Worm (Caenorhabditis elegans) whole organism, L2 larva: ENCODE data around the gene Y54F10AM.8.

Source experiments
- C34F6.9 ChIP-seq: fragments of 150-350 bp; optimal IDR thresholded peaks from 2 replicates; lab custom pipeline; 2014; ENCODE audit warnings: missing biosample characterization, missing genetic modification characterization
- F13H6.1 ChIP-seq: sonication (generic microtip); optimal IDR thresholded peaks from 2 replicates; lab custom pipeline; 2016; ENCODE audit warnings: missing genetic modification characterization, missing compliant biosample characterization
- Y55F3AM.14 ChIP-seq: fragments of 200-800 bp; sonication (Bioruptor generic); optimal IDR thresholded peaks from 2 replicates; lab custom pipeline; 2018; ENCODE audit warnings: mild to moderate bottlenecking, missing genetic modification characterization, missing compliant biosample characterization
- alr-1 ChIP-seq: fragments of 150-350 bp; optimal IDR thresholded peaks from 2 replicates; lab custom pipeline; 2014; ENCODE audit warnings: missing biosample characterization, missing genetic modification characterization
- aly-2 ChIP-seq: fragments of 150-350 bp; optimal IDR thresholded peaks from 2 replicates; lab custom pipeline; 2014; ENCODE audit warnings: missing biosample characterization, missing genetic modification characterization
- ama-1 ChIP-seq: fragments of 150-350 bp; optimal IDR thresholded peaks from 2 replicates; lab custom pipeline; 2018; ENCODE audit warnings: inconsistent platforms
- blmp-1 ChIP-seq: sonication (generic microtip); optimal IDR thresholded peaks from 2 replicates; lab custom pipeline; 2017; ENCODE audit warnings: missing genetic modification characterization, mild to moderate bottlenecking, missing compliant biosample characterization, antibody characterized with exemption, moderate library complexity; ENCODE audit not compliant: insufficient read depth
- ceh-82 ChIP-seq: fragments of 150-350 bp; optimal IDR thresholded peaks from 2 replicates; lab custom pipeline; 2014; ENCODE audit warnings: missing biosample characterization, missing genetic modification characterization
- elt-3 ChIP-seq: sonication (generic microtip); optimal IDR thresholded peaks from 2 replicates; lab custom pipeline; 2017; ENCODE audit warnings: missing biosample characterization, missing genetic modification characterization
- fos-1 ChIP-seq: fragments of 150-350 bp; optimal IDR thresholded peaks from 2 replicates; lab custom pipeline; 2014; ENCODE audit warnings: missing biosample characterization, missing genetic modification characterization
- gmeb-1 ChIP-seq: fragments of 150-350 bp; optimal IDR thresholded peaks from 2 replicates; lab custom pipeline; 2014; ENCODE audit warnings: missing biosample characterization, missing genetic modification characterization
- lin-11 ChIP-seq: fragments of 150-350 bp; sonication (generic microtip); optimal IDR thresholded peaks from 2 replicates; lab custom pipeline; 2014; ENCODE audit warnings: missing biosample characterization, missing genetic modification characterization, inconsistent platforms, mixed read lengths
- lin-13 ChIP-seq: fragments of 150-350 bp; optimal IDR thresholded peaks from 2 replicates; lab custom pipeline; 2014; ENCODE audit warnings: missing biosample characterization, missing genetic modification reagents, missing genetic modification characterization
- lsy-2 ChIP-seq, 2 experiments: fragments of 150-350 bp in 1 of 2; sonication (generic microtip) in 1 of 2; optimal IDR thresholded peaks; 2 replicates each; lab custom pipeline; 2014 to 2017; ENCODE audit warnings: missing biosample characterization in 2 of 2, missing genetic modification characterization in 2 of 2
- mab-5 ChIP-seq: fragments of 150-350 bp; optimal IDR thresholded peaks from 2 replicates; lab custom pipeline; 2014; ENCODE audit warnings: missing biosample characterization, missing genetic modification characterization
- nhr-10 ChIP-seq: sonication (generic microtip); optimal IDR thresholded peaks from 2 replicates; lab custom pipeline; 2017; ENCODE audit warnings: missing biosample characterization, missing genetic modification characterization
- nhr-11 ChIP-seq: fragments of 150-350 bp; optimal IDR thresholded peaks from 2 replicates; lab custom pipeline; 2014; ENCODE audit warnings: missing biosample characterization, missing genetic modification characterization
- nhr-129 ChIP-seq: fragments of 150-350 bp; optimal IDR thresholded peaks from 2 replicates; lab custom pipeline; 2014; ENCODE audit warnings: missing biosample characterization, missing genetic modification characterization
- nhr-21 ChIP-seq: fragments of 150-350 bp; optimal IDR thresholded peaks from 2 replicates; lab custom pipeline; 2014; ENCODE audit warnings: missing biosample characterization, missing genetic modification characterization
- nhr-23 ChIP-seq: fragments of 150-350 bp; optimal IDR thresholded peaks from 2 replicates; lab custom pipeline; 2014; ENCODE audit warnings: missing biosample characterization, missing genetic modification reagents, missing genetic modification characterization
- nhr-237 ChIP-seq: fragments of 150-350 bp; optimal IDR thresholded peaks from 2 replicates; lab custom pipeline; 2014; ENCODE audit warnings: missing biosample characterization, missing genetic modification characterization
- nhr-25 ChIP-seq: fragments of 150-350 bp; sonication (generic microtip); optimal IDR thresholded peaks from 3 replicates; lab custom pipeline; 2014; ENCODE audit warnings: missing biosample characterization, missing genetic modification characterization
- nhr-6 ChIP-seq: fragments of 150-350 bp; optimal IDR thresholded peaks from 2 replicates; lab custom pipeline; 2014; ENCODE audit warnings: missing biosample characterization, missing genetic modification characterization
- peb-1 ChIP-seq: fragments of 150-350 bp; optimal IDR thresholded peaks from 2 replicates; lab custom pipeline; 2014; ENCODE audit warnings: missing biosample characterization, missing genetic modification characterization
- sem-4 ChIP-seq: fragments of 150-350 bp; optimal IDR thresholded peaks from 2 replicates; lab custom pipeline; 2014; ENCODE audit warnings: missing biosample characterization, missing genetic modification reagents, missing genetic modification characterization
- skn-1 ChIP-seq: sonication (generic microtip); optimal IDR thresholded peaks from 2 replicates; lab custom pipeline; 2017; ENCODE audit warnings: missing biosample characterization, missing genetic modification characterization
- sma-3 ChIP-seq: sonication (generic microtip); optimal IDR thresholded peaks from 2 replicates; lab custom pipeline; 2016; ENCODE audit warnings: missing genetic modification reagents, missing genetic modification characterization, missing compliant biosample characterization
- sma-9 ChIP-seq, 2 experiments: fragments of 150-350 bp in 1 of 2; sonication (generic microtip) in 1 of 2; optimal IDR thresholded peaks; 2 replicates each; lab custom pipeline; 2014 to 2016; ENCODE audit warnings: missing genetic modification characterization in 2 of 2, mild to moderate bottlenecking in 1 of 2, missing biosample characterization in 1 of 2, missing compliant biosample characterization in 1 of 2, missing genetic modification reagents in 1 of 2, moderate library complexity in 1 of 2
- snpc-4 ChIP-seq: fragments of 150-350 bp; optimal IDR thresholded peaks from 2 replicates; lab custom pipeline; 2014; ENCODE audit warnings: missing biosample characterization, missing genetic modification characterization
- unc-39 ChIP-seq: fragments of 150-350 bp; optimal IDR thresholded peaks from 2 replicates; lab custom pipeline; 2014; ENCODE audit warnings: missing biosample characterization, missing genetic modification characterization
- unc-55 ChIP-seq: fragments of 150-350 bp; sonication (generic microtip); optimal IDR thresholded peaks from 3 replicates; lab custom pipeline; 2014; ENCODE audit warnings: missing biosample characterization, missing genetic modification reagents, missing genetic modification characterization
- unc-62 ChIP-seq: fragments of 150-350 bp; optimal IDR thresholded peaks from 2 replicates; lab custom pipeline; 2014; ENCODE audit warnings: missing biosample characterization, missing genetic modification reagents, missing genetic modification characterization
- ztf-1 ChIP-seq: fragments of 200-800 bp; sonication (Bioruptor generic); conservative IDR thresholded peaks from 2 replicates; pipeline ENCODE4 v1.3.6; 2022; ENCODE audit warnings: missing genetic modification characterization, missing compliant biosample characterization
- ztf-11 ChIP-seq: sonication (generic microtip); optimal IDR thresholded peaks from 2 replicates; lab custom pipeline; 2017; ENCODE audit warnings: missing biosample characterization, missing genetic modification characterization
- ztf-4 ChIP-seq: fragments of 150-350 bp; optimal IDR thresholded peaks from 2 replicates; lab custom pipeline; 2014; ENCODE audit warnings: missing biosample characterization, missing genetic modification characterization

Y54F10AM.8 gene

DNA sequence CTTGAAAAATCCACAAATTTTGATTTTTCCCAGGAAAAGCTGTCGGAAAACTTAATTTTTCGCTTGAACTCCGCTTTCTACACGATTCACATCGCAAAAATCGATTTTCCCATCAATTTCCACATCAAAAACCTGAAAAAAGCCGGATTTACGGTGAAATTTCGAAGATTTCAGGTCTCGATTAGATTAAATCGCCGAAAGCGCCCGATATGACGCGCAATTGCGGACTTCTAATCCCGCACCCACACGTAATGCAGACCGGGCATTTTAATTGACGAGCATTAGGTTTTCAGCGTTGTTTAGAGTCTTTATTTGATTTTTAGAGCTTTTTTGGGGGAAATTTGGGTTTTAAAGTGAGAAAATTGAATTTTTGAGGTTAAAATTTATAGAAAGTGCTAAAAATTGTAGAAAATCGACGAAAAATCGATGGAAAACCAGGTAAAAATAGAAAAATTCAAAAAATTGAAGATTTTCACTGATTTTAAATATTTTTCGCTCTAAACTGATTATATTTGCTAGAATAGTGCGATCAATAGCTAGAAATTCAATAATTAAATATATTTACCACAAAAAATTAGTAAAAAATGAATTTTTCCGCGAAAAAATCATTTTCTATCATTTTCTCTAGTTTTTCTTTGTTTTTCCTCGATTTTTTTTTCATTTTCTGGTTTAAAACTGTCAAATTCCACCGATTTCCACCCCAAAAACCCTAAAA, 20.6 kb downstream of the Y54F10AM.8 start, which contains the start of gene Y54F10AL.1 (continued):
- TF ChIP-seq lin-11 (tag; lab: Kevin White, UChicago) (no peak), elt-3 (tag; lab: Kevin White, UChicago) (no peak), mab-5 (tag; lab: Kevin White, UChicago) (no peak), gmeb-1 (tag; lab: Kevin White, UChicago) (peak; percentile 16), ceh-82 (tag; lab: Kevin White, UChicago) (no peak), sma-3 (GFP tag; lab: Kevin White, UChicago) (no peak), skn-1 (tag; lab: Kevin White, UChicago) (no peak), nhr-129 (tag; lab: Kevin White, UChicago) (no peak), snpc-4 (tag; lab: Kevin White, UChicago) (no peak), unc-55 (GFP tag; lab: Kevin White, UChicago) (peak; percentile 38), sem-4 (tag; lab: Kevin White, UChicago) (no peak), lin-13 (GFP tag; lab: Kevin White, UChicago) (no peak), F13H6.1 (tag; lab: Kevin White, UChicago) (no peak)

- TF ChIP-seq nhr-6 (tag; lab: Kevin White, UChicago) (no peak), unc-55 (GFP tag; lab: Kevin White, UChicago) (no peak), blmp-1 (tag; lab: Kevin White, UChicago) (no peak)
- TF ChIP-seq, all 48 proteins: peak for 0
Measured at ce11 chrIII:2482754-2483153, 25.0 kb downstream of the Y54F10AM.8 start.

DNA sequence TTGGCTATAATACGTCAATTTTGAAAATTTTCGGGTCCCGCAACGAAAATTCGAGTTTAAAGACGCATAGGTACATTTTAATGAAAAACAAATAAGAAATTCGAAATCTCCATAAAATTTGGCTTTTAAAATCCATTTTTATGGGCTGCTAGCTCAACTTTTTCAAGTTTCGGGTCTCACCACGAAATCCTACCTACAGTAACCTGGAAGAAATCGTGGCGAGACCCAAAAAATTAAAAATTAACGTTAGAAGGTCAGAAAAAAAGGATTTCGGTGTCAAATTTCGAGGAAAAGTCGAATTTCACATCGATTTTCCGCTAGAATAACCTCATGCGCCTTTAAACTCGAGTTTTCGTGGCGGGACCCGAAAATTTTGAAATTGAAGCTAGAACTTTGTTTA, 25.6 kb downstream of the Y54F10AM.8 start:
- peak; percentile 68 for TF ChIP-seq lin-13 (GFP tag; lab: Kevin White, UChicago)
- no peak for TF ChIP-seq nhr-21 (tag; lab: Kevin White, UChicago)
- TF ChIP-seq lsy-2 (tag; optimal IDR thresholded peaks at IDR 0.05; lab: Kevin White, UChicago) = peak; percentile 31 to 68

- TF ChIP-seq nhr-10 (tag; lab: Kevin White, UChicago) = no peak
- no peak for TF ChIP-seq ztf-11 (tag; lab: Kevin White, UChicago)
Measured at ce11 chrIII:2478605-2479004, 29.2 kb downstream of the Y54F10AM.8 start.

DNA sequence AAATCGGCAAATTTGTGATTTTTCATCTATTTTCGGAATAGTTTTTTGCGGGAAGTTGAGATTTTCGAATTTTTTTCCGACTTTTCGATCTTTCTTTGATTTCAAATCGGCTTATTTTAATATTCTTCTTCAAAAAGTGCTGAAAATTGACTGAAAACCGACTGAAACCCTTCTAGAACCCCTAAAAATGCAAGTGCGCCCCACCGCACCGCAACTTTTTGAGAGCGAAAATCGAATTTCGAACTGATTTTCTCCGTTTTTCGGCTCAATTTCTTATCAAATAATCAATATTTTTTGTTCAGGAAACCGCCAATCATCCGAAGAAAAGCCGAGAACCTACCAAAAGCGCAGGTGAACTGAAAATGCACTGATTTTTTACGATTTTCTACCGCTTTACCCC, 30.5 kb downstream of the Y54F10AM.8 start:
- no peak for TF ChIP-seq blmp-1 (tag; lab: Kevin White, UChicago)
- no peak for TF ChIP-seq Y55F3AM.14 (GFP tag; lab: Kevin White, UChicago)
- no peak for TF ChIP-seq lsy-2 (tag; optimal IDR thresholded peaks at IDR 0.05; lab: Kevin White, UChicago)
- no peak for TF ChIP-seq sma-9 (GFP tag; optimal IDR thresholded peaks at IDR 0.05; lab: Kevin White, UChicago)
- no peak for TF ChIP-seq sma-9 (tag; optimal IDR thresholded peaks at IDR 0.05; lab: Kevin White, UChicago)
- TF ChIP-seq ama-1 (lab: Kevin White, UChicago) = no peak
- no peak for TF ChIP-seq unc-39 (tag; lab: Kevin White, UChicago)
- TF ChIP-seq aly-2 (tag; lab: Kevin White, UChicago) = no peak
- TF ChIP-seq nhr-129 (tag; lab: Kevin White, UChicago) = no peak
- no peak for TF ChIP-seq ztf-4 (tag; lab: Kevin White, UChicago)
- no peak for TF ChIP-seq ztf-1 (GFP tag; lab: Robert Waterston, UW)
- no peak for TF ChIP-seq nhr-23 (tag; lab: Kevin White, UChicago)
- no peak for TF ChIP-seq nhr-25 (tag; lab: Kevin White, UChicago)

DNA sequence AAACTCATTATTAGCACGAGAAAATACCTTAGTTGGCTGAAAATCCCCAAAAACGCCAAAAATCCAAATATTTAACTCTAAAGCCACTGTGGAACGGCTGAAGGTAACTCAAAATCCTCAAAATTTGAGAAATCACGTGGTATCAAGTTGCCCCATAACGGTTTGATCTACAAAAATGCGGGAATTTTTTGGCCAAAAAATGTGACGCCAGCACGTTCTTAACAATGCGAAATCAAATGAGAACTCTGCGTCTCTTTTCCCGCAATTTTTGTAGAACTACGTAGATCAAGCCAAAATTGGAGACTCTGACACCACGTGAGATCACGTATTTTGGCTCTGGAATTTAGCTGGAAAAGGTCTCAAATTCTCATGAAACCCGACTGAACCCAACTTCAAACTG, 33.0 kb downstream of the Y54F10AM.8 start:
- TF ChIP-seq unc-62 (GFP tag; lab: Kevin White, UChicago) (no peak), sem-4 (tag; lab: Kevin White, UChicago) (no peak), lsy-2 (tag; optimal IDR thresholded peaks at IDR 0.05; lab: Kevin White, UChicago) (no peak), C34F6.9 (tag; lab: Kevin White, UChicago) (no peak), nhr-237 (tag; lab: Kevin White, UChicago) (no peak), fos-1 (no peak), snpc-4 (tag; lab: Kevin White, UChicago) (no peak), ama-1 (lab: Kevin White, UChicago) (no peak), peb-1 (tag; lab: Kevin White, UChicago) (no peak), ceh-82 (tag; lab: Kevin White, UChicago) (no peak), blmp-1 (tag; lab: Kevin White, UChicago) (no peak), lin-11 (tag; lab: Kevin White, UChicago) (no peak), nhr-11 (no peak), alr-1 (tag; lab: Kevin White, UChicago) (no peak), Y55F3AM.14 (GFP tag; lab: Kevin White, UChicago) (no peak)
- TF ChIP-seq, all 48 proteins: peak for 0
